Worm (Caenorhabditis elegans) whole organism, mixed stage, embryonic: ENCODE data around the gene Y43F8B.12.

Experiments
- bed-3 ChIP-seq: fragments of 200-800 bp; sonication (Bioruptor generic); optimal IDR thresholded peaks from 3 replicates; lab custom pipeline; 2018; ENCODE audit warnings: mild to moderate bottlenecking, missing genetic modification characterization, moderate library complexity, missing compliant biosample characterization
- blmp-1 ChIP-seq: fragments of 150-350 bp; optimal IDR thresholded peaks from 2 replicates; lab custom pipeline; 2014; ENCODE audit warnings: missing biosample characterization, missing genetic modification characterization
- ceh-43 ChIP-seq: fragments of 200-800 bp; sonication (Bioruptor generic); optimal IDR thresholded peaks from 2 replicates; lab custom pipeline; 2018; ENCODE audit warnings: mild to moderate bottlenecking, missing genetic modification characterization, moderate library complexity, missing compliant biosample characterization
- ceh-83 ChIP-seq: fragments of 200-800 bp; sonication (Bioruptor generic); optimal IDR thresholded peaks from 2 replicates; lab custom pipeline; 2018; ENCODE audit warnings: mild to moderate bottlenecking, missing genetic modification characterization, missing compliant biosample characterization
- ces-1 ChIP-seq: fragments of 150-350 bp; optimal IDR thresholded peaks from 2 replicates; lab custom pipeline; 2014; ENCODE audit warnings: missing biosample characterization, missing genetic modification reagents, missing genetic modification characterization
- cnd-1 ChIP-seq: fragments of 200-800 bp; sonication (Bioruptor generic); optimal IDR thresholded peaks from 2 replicates; lab custom pipeline; 2018; ENCODE audit warnings: mild to moderate bottlenecking, missing genetic modification characterization, missing compliant biosample characterization
- drap-1 ChIP-seq: fragments of 200-800 bp; sonication (Bioruptor generic); optimal IDR thresholded peaks from 3 replicates; lab custom pipeline; 2018; ENCODE audit warnings: mild to moderate bottlenecking, missing genetic modification characterization, missing compliant biosample characterization
- elt-1 ChIP-seq: sonication (generic microtip); optimal IDR thresholded peaks from 2 replicates; lab custom pipeline; 2017; ENCODE audit warnings: missing genetic modification characterization, mild to moderate bottlenecking, missing compliant biosample characterization, antibody characterized with exemption, moderate library complexity, borderline replicate concordance; ENCODE audit not compliant: insufficient read depth
- elt-3 ChIP-seq: fragments of 150-350 bp; optimal IDR thresholded peaks from 2 replicates; lab custom pipeline; 2014; ENCODE audit warnings: missing biosample characterization, missing genetic modification characterization
- ham-2 ChIP-seq: fragments of 200-800 bp; sonication (Bioruptor generic); optimal IDR thresholded peaks from 2 replicates; lab custom pipeline; 2018; ENCODE audit warnings: mild to moderate bottlenecking, missing genetic modification characterization, missing compliant biosample characterization
- hlh-1 ChIP-seq: fragments of 150-350 bp; optimal IDR thresholded peaks from 2 replicates; lab custom pipeline; 2014; ENCODE audit warnings: missing biosample characterization, missing genetic modification reagents, missing genetic modification characterization
- lin-13 ChIP-seq: fragments of 150-350 bp; optimal IDR thresholded peaks from 2 replicates; lab custom pipeline; 2014; ENCODE audit warnings: missing biosample characterization, missing genetic modification characterization
- lin-32 ChIP-seq: fragments of 200-800 bp; sonication (Bioruptor generic); optimal IDR thresholded peaks from 2 replicates; lab custom pipeline; 2018; ENCODE audit warnings: mild to moderate bottlenecking, missing genetic modification characterization, missing compliant biosample characterization
- lsy-2 ChIP-seq: fragments of 150-350 bp; optimal IDR thresholded peaks from 2 replicates; lab custom pipeline; 2014; ENCODE audit warnings: missing biosample characterization, missing genetic modification characterization
- mab-5 ChIP-seq: fragments of 150-350 bp; optimal IDR thresholded peaks from 2 replicates; lab custom pipeline; 2014; ENCODE audit warnings: missing biosample characterization, missing genetic modification characterization
- mep-1 ChIP-seq: fragments of 150-350 bp; optimal IDR thresholded peaks from 2 replicates; lab custom pipeline; 2017; ENCODE audit warnings: missing biosample characterization, missing genetic modification reagents, missing genetic modification characterization, inconsistent platforms
- mls-2 ChIP-seq: sonication (generic microtip); optimal IDR thresholded peaks from 2 replicates; lab custom pipeline; 2016; ENCODE audit warnings: mild to moderate bottlenecking, missing genetic modification characterization, moderate library complexity, missing compliant biosample characterization
- nhr-12 ChIP-seq: fragments of 150-350 bp; optimal IDR thresholded peaks from 2 replicates; lab custom pipeline; 2014; ENCODE audit warnings: missing biosample characterization, missing genetic modification characterization
- nhr-2 ChIP-seq: fragments of 150-350 bp; optimal IDR thresholded peaks from 2 replicates; lab custom pipeline; 2014; ENCODE audit warnings: missing biosample characterization, missing genetic modification characterization
- nhr-237 ChIP-seq: fragments of 150-350 bp; optimal IDR thresholded peaks from 2 replicates; lab custom pipeline; 2014; ENCODE audit warnings: missing biosample characterization, missing genetic modification characterization
- nhr-28 ChIP-seq: fragments of 150-350 bp; optimal IDR thresholded peaks from 2 replicates; lab custom pipeline; 2014; ENCODE audit warnings: missing biosample characterization, missing genetic modification characterization
- nhr-76 ChIP-seq: sonication (generic microtip); optimal IDR thresholded peaks from 2 replicates; lab custom pipeline; 2017; ENCODE audit warnings: missing biosample characterization, missing genetic modification characterization
- pha-4 ChIP-seq: fragments of 150-350 bp; optimal IDR thresholded peaks from 2 replicates; lab custom pipeline; 2018; ENCODE audit warnings: missing biosample characterization, missing genetic modification reagents, missing genetic modification characterization
- sem-2 ChIP-seq: fragments of 200-800 bp; sonication (Bioruptor generic); optimal IDR thresholded peaks from 2 replicates; lab custom pipeline; 2018; ENCODE audit warnings: mild to moderate bottlenecking, missing genetic modification characterization, missing compliant biosample characterization
- snpc-4 ChIP-seq: fragments of 150-350 bp; optimal IDR thresholded peaks from 2 replicates; lab custom pipeline; 2014; ENCODE audit warnings: missing biosample characterization, missing genetic modification characterization
- tbx-8 ChIP-seq: fragments of 200-800 bp; sonication (Bioruptor generic); optimal IDR thresholded peaks from 2 replicates; lab custom pipeline; 2018; ENCODE audit warnings: mild to moderate bottlenecking, missing genetic modification characterization, moderate library complexity, missing compliant biosample characterization
- unc-120 ChIP-seq: sonication (generic microtip); optimal IDR thresholded peaks from 2 replicates; lab custom pipeline; 2017; ENCODE audit warnings: missing genetic modification characterization, missing compliant biosample characterization; ENCODE audit not compliant: poor library complexity, severe bottlenecking
- unc-39 ChIP-seq: fragments of 150-350 bp; optimal IDR thresholded peaks from 2 replicates; lab custom pipeline; 2014; ENCODE audit warnings: missing biosample characterization, missing genetic modification characterization
- unc-62 ChIP-seq: fragments of 150-350 bp; optimal IDR thresholded peaks from 2 replicates; lab custom pipeline; 2014; ENCODE audit warnings: missing biosample characterization, missing genetic modification reagents, missing genetic modification characterization
- zip-8 ChIP-seq: fragments of 150-350 bp; optimal IDR thresholded peaks from 2 replicates; lab custom pipeline; 2014; ENCODE audit warnings: missing biosample characterization, missing genetic modification characterization
- ztf-11 ChIP-seq: fragments of 150-350 bp; optimal IDR thresholded peaks from 2 replicates; lab custom pipeline; 2014; ENCODE audit warnings: missing biosample characterization, missing genetic modification characterization

The Y43F8B.12 gene

ce11 chrV:19473842-19474514 is 5.8 kb downstream of the Y43F8B.12 start, which contains the start of gene Y43F8B.10:
Y43F8B.10 (plus strand) TSS chrV:19474464.
- TF ChIP-seq elt-1 (tag; lab: Kevin White, UChicago) (no peak), hlh-1 (tag; lab: Kevin White, UChicago) (peak; percentile 64), unc-120 (peak; percentile 29)
- TF ChIP-seq, all 35 proteins: peak for 2

- TF ChIP-seq zip-8 (no peak), lin-13 (no peak), tbx-8 (GFP tag; lab: Kevin White, UChicago) (no peak), unc-62 (GFP tag; lab: Kevin White, UChicago) (no peak), blmp-1 (tag; lab: Kevin White, UChicago) (no peak), hlh-1 (tag; lab: Kevin White, UChicago) (no peak), nhr-237 (tag; lab: Kevin White, UChicago) (no peak), unc-39 (tag; lab: Kevin White, UChicago) (no peak), unc-120 (no peak)
Measured at ce11 chrV:19477302-19477701, 9.1 kb downstream of the Y43F8B.12 start.

DNA sequence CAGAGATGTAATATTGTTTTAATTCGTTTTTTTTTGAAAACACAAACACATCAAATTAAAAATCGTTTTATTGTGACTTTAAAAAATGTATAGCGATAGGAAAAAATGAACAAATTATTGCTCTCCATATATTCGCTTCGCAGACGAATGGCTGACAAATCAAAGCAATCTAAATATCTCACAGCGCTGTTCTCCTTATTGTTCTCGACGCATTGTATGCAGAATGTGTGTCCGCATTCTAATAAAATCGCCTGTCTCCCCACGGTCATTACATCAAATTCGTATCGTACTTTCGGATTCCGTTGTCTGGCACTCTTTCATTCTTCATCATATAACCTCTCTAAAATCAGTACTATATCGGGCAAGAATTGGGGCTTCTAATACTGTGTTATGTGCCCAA is 9.7 kb downstream of the Y43F8B.12 start, which contains the start of gene Y43F8B.9:
Gene Y43F8B.9 (plus strand): TSS at position 301 of the 400 bp plus-strand sequence.
- TF ChIP-seq lin-32, result no peak
- TF ChIP-seq nhr-237 (tag; lab: Kevin White, UChicago), result no peak
- no peak for TF ChIP-seq nhr-2 (tag; lab: Kevin White, UChicago)
- no peak for TF ChIP-seq bed-3
- TF ChIP-seq lsy-2 (tag; lab: Kevin White, UChicago), result no peak
- no peak for TF ChIP-seq mep-1 (tag; lab: Kevin White, UChicago)
- no peak for TF ChIP-seq unc-120
- no peak for TF ChIP-seq ham-2 (GFP tag; lab: Kevin White, UChicago)

DNA sequence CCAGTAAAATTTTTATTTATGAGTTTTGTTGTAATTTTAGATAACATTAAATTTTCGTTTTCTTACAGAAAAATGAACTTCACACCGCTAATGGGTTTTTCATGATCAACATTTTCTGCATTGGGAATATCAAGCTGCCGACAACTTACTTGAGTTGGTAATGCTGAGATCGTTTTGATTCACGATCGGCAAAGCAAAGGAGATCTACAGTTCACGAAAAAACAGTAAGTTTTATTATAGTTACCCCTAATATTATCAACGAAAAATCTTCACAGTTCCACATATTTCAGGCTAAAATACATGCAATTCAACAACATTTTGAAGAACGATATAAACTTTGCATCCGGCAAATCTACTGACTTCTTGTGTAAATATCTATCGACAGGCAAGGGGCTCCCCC is 14.4 kb downstream of the Y43F8B.12 start, which contains the start of gene Y43F8B.22:
Gene Y43F8B.22 (plus strand): TSS at position 301 of the 400 bp plus-strand sequence.
- TF ChIP-seq tbx-8 (GFP tag; lab: Kevin White, UChicago) (no peak), lsy-2 (tag; lab: Kevin White, UChicago) (no peak), mls-2 (tag; lab: Kevin White, UChicago) (no peak), cnd-1 (tag; lab: Kevin White, UChicago) (no peak), ztf-11 (tag; lab: Kevin White, UChicago) (no peak), unc-39 (tag; lab: Kevin White, UChicago) (no peak), ceh-83 (GFP tag; lab: Kevin White, UChicago) (no peak), unc-62 (GFP tag; lab: Kevin White, UChicago) (no peak), nhr-2 (tag; lab: Kevin White, UChicago) (no peak), mep-1 (tag; lab: Kevin White, UChicago) (no peak), ceh-43 (GFP tag; lab: Kevin White, UChicago) (no peak), bed-3 (no peak), ces-1 (GFP tag; lab: Kevin White, UChicago) (no peak), unc-120 (no peak), elt-1 (tag; lab: Kevin White, UChicago) (no peak), zip-8 (no peak), nhr-76 (tag; lab: Kevin White, UChicago) (no peak), drap-1 (GFP tag; lab: Kevin White, UChicago) (no peak), nhr-12 (tag; lab: Kevin White, UChicago) (no peak), snpc-4 (tag; lab: Kevin White, UChicago) (no peak)

DNA sequence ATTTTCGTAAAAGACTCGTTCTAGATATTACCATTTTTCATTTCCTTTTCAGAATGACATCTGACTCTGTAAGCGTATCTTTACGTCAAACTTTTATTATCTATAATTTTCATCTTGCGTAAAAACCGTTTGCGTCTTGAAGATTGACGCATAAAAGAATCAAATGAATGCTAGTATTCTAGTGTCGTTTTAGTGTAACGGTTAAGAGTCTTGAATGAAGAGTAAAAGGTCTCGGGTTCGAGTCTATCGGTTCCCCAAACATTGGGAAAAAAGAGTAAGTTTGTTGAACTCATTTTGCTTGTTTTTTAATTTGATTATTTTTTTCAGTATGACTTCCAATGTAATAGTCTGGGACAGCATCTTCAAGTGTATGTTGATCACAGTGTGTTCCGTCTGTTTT is 16.3 kb downstream of the Y43F8B.12 start, which contains the start of gene Y43F8B.17:
Gene Y43F8B.17 (plus strand): TSS at position 215 of the 400 bp plus-strand sequence.
- TF ChIP-seq nhr-76 (tag; lab: Kevin White, UChicago), result no peak
- TF ChIP-seq bed-3, result no peak
- no peak for TF ChIP-seq mab-5 (tag; lab: Kevin White, UChicago)
- no peak for TF ChIP-seq snpc-4 (tag; lab: Kevin White, UChicago)
- TF ChIP-seq pha-4 (tag; lab: Kevin White, UChicago), result no peak
- TF ChIP-seq mls-2 (tag; lab: Kevin White, UChicago), result no peak
- TF ChIP-seq hlh-1 (tag; lab: Kevin White, UChicago), result no peak
- TF ChIP-seq nhr-12 (tag; lab: Kevin White, UChicago), result no peak
- TF ChIP-seq zip-8, result no peak
- no peak for TF ChIP-seq lsy-2 (tag; lab: Kevin White, UChicago)
- TF ChIP-seq nhr-28 (tag; lab: Kevin White, UChicago), result no peak
- TF ChIP-seq lin-13, result no peak
- TF ChIP-seq blmp-1 (tag; lab: Kevin White, UChicago), result no peak
- no peak for TF ChIP-seq drap-1 (GFP tag; lab: Kevin White, UChicago)
- no peak for TF ChIP-seq tbx-8 (GFP tag; lab: Kevin White, UChicago)
- no peak for TF ChIP-seq sem-2 (GFP tag; lab: Kevin White, UChicago)
- no peak for TF ChIP-seq ham-2 (GFP tag; lab: Kevin White, UChicago)
- no peak for TF ChIP-seq ceh-83 (GFP tag; lab: Kevin White, UChicago)
- no peak for TF ChIP-seq elt-3
- no peak for TF ChIP-seq nhr-237 (tag; lab: Kevin White, UChicago)
- TF ChIP-seq, all 35 proteins: peak for 0
